Fruit fly (Drosophila melanogaster): ENCODE results near the gene CG31007.

dm6 chr3R:31038473-31039424 is 46.5 kb upstream of the CG31007 start, which contains the start of gene CanA1:
- no peak for TF ChIP-seq Hr96 (GFP tag; optimal IDR thresholded peaks at IDR 0.05)
- no peak for TF ChIP-seq ovo (GFP tag; optimal IDR thresholded peaks at IDR 0.05)
- TF ChIP-seq kay (GFP tag; ENCODE audit: borderline replicate concordance): no peak
- no peak for TF ChIP-seq CG5204 (GFP tag; optimal IDR thresholded peaks at IDR 0.05)
- TF ChIP-seq CG33017 (tag; optimal IDR thresholded peaks at IDR 0.05): no peak
- TF ChIP-seq cic (GFP tag; optimal IDR thresholded peaks at IDR 0.05): no peak
- TF ChIP-seq CG7101 (tag; optimal IDR thresholded peaks at IDR 0.05): no peak
- TF ChIP-seq Clk (GFP tag; optimal IDR thresholded peaks at IDR 0.05): no peak
- TF ChIP-seq CG14711 (tag; optimal IDR thresholded peaks at IDR 0.05): no peak
- TF ChIP-seq Mnt (GFP tag; optimal IDR thresholded peaks at IDR 0.05): no peak
- TF ChIP-seq CG12768 (GFP tag; optimal IDR thresholded peaks at IDR 0.05): no peak
- TF ChIP-seq CG11617 (GFP tag; optimal IDR thresholded peaks at IDR 0.05): no peak
- no peak for TF ChIP-seq bab1 (GFP tag; optimal IDR thresholded peaks at IDR 0.05)

Data from whole organism, adult.